Fruit fly (Drosophila melanogaster) whole organism, embryonic: ENCODE data around the gene CG18748.

ENCODE experiments used
- Ada2b ChIP-seq: fragments of 200-800 bp; sonication (Bioruptor generic); IDR thresholded peaks from 2 replicates; pipeline ENCODE4 v1.3.6; 2022; ENCODE audit warnings: missing biosample characterization, missing genetic modification characterization
- Asciz ChIP-seq: fragments of 200-800 bp; sonication (Bioruptor generic); optimal IDR thresholded peaks from 2 replicates; lab custom pipeline; 2017; ENCODE audit warnings: missing biosample characterization, mild to moderate bottlenecking, missing genetic modification characterization, missing genetic modification reagents
- B-H1 ChIP-seq: fragments of 200-800 bp; sonication (Bioruptor generic); IDR thresholded peaks from 3 replicates; pipeline ENCODE4 v1.3.6; 2022; ENCODE audit warnings: missing biosample characterization, missing genetic modification characterization
- CG10209 ChIP-seq: fragments of 200-800 bp; sonication (Bioruptor generic); optimal IDR thresholded peaks from 3 replicates; lab custom pipeline; 2017; ENCODE audit warnings: missing biosample characterization, mild to moderate bottlenecking, missing genetic modification characterization, missing genetic modification reagents
- CG10654 ChIP-seq: fragments of 200-800 bp; sonication (Bioruptor generic); optimal IDR thresholded peaks from 2 replicates; lab custom pipeline; 2016; ENCODE audit warnings: missing biosample characterization, missing genetic modification characterization
- CG11723 ChIP-seq: fragments of 200-800 bp; sonication (Bioruptor generic); optimal IDR thresholded peaks from 2 replicates; lab custom pipeline; 2017; ENCODE audit warnings: missing biosample characterization, mild to moderate bottlenecking, missing genetic modification characterization
- CG1233 ChIP-seq: fragments of 200-800 bp; sonication (Bioruptor generic); optimal IDR thresholded peaks from 4 replicates; lab custom pipeline; 2018; ENCODE audit warnings: missing biosample characterization, mild to moderate bottlenecking, missing genetic modification characterization
- CG13123 ChIP-seq: fragments of 200-800 bp; sonication (Bioruptor generic); optimal IDR thresholded peaks from 2 replicates; lab custom pipeline; 2016; ENCODE audit warnings: missing biosample characterization, missing genetic modification characterization
- CG14014 ChIP-seq: fragments of 200-800 bp; sonication (Bioruptor generic); IDR thresholded peaks from 2 replicates; pipeline ENCODE4 v1.3.6; 2022; ENCODE audit warnings: missing biosample characterization, missing genetic modification characterization
- CG15514 ChIP-seq: fragments of 200-800 bp; sonication (Bioruptor generic); optimal IDR thresholded peaks from 3 replicates; lab custom pipeline; 2017; ENCODE audit warnings: missing biosample characterization, missing genetic modification characterization, mild to moderate bottlenecking, moderate library complexity, missing genetic modification reagents
- CG1647 ChIP-seq: fragments of 200-800 bp; sonication (Bioruptor generic); optimal IDR thresholded peaks from 3 replicates; lab custom pipeline; 2016; ENCODE audit warnings: missing biosample characterization, missing genetic modification characterization
- CG17361 ChIP-seq: fragments of 200-800 bp; sonication (Bioruptor generic); IDR thresholded peaks from 3 replicates; pipeline ENCODE4 v1.3.6; 2022; ENCODE audit warnings: missing biosample characterization, missing genetic modification characterization
- CG18619 ChIP-seq: fragments of 200-800 bp; sonication (Bioruptor generic); optimal IDR thresholded peaks from 3 replicates; lab custom pipeline; 2017; ENCODE audit warnings: missing biosample characterization, mild to moderate bottlenecking, missing genetic modification characterization
- CG2120 ChIP-seq: fragments of 200-800 bp; sonication (Bioruptor generic); optimal IDR thresholded peaks from 3 replicates; lab custom pipeline; 2016; ENCODE audit warnings: missing biosample characterization, missing genetic modification characterization
- CG2202 ChIP-seq: fragments of 200-800 bp; sonication (Bioruptor generic); optimal IDR thresholded peaks from 2 replicates; lab custom pipeline; 2018; ENCODE audit warnings: missing biosample characterization, mild to moderate bottlenecking, missing genetic modification characterization
- CG30020 ChIP-seq: fragments of 200-800 bp; optimal IDR thresholded peaks from 2 replicates; lab custom pipeline; 2019; ENCODE audit warnings: missing biosample characterization, mild to moderate bottlenecking, missing genetic modification characterization, moderate library complexity
- CG3281 ChIP-seq: fragments of 200-800 bp; sonication (Bioruptor generic); optimal IDR thresholded peaks from 3 replicates; lab custom pipeline; 2017; ENCODE audit warnings: missing biosample characterization, mild to moderate bottlenecking, missing genetic modification characterization
- CG34376 ChIP-seq: fragments of 200-800 bp; sonication (Bioruptor generic); optimal IDR thresholded peaks from 2 replicates; lab custom pipeline; 2018; ENCODE audit warnings: missing biosample characterization, mild to moderate bottlenecking, missing genetic modification characterization
- CG3726 ChIP-seq: fragments of 200-800 bp; sonication (Bioruptor generic); IDR thresholded peaks from 3 replicates; pipeline ENCODE4, ENCODE4 v1.3.6; 2022; ENCODE audit warnings: missing biosample characterization, missing genetic modification characterization
- CG6254 ChIP-seq: fragments of 200-800 bp; sonication (Bioruptor generic); optimal IDR thresholded peaks from 3 replicates; lab custom pipeline; 2017; ENCODE audit warnings: mild to moderate bottlenecking, missing biosample characterization, missing genetic modification reagents, missing genetic modification characterization
- CG6813 ChIP-seq: fragments of 200-800 bp; sonication (Bioruptor generic); optimal IDR thresholded peaks from 2 replicates; lab custom pipeline; 2017; ENCODE audit warnings: missing biosample characterization, missing genetic modification characterization, mild to moderate bottlenecking, moderate library complexity, missing genetic modification reagents
- CG7357 ChIP-seq: fragments of 200-800 bp; sonication (Bioruptor generic); IDR thresholded peaks from 3 replicates; pipeline ENCODE4 v1.3.6; 2022; ENCODE audit warnings: missing biosample characterization, missing genetic modification characterization
- CG8944 ChIP-seq: fragments of 200-800 bp; sonication (Bioruptor generic); optimal IDR thresholded peaks from 3 replicates; lab custom pipeline; 2016; ENCODE audit warnings: missing biosample characterization, missing genetic modification characterization
- CrebB ChIP-seq: fragments of 200-800 bp; sonication (Bioruptor generic); optimal IDR thresholded peaks from 3 replicates; lab custom pipeline; 2018; ENCODE audit warnings: missing biosample characterization, mild to moderate bottlenecking, missing genetic modification characterization
- D19A ChIP-seq: fragments of 200-800 bp; optimal IDR thresholded peaks from 3 replicates; lab custom pipeline; 2019; ENCODE audit warnings: missing biosample characterization, mild to moderate bottlenecking, missing genetic modification characterization, moderate library complexity
- Ets65A ChIP-seq: fragments of 200-800 bp; sonication (Bioruptor generic); peaks from one replicate; lab custom pipeline; 2016; ENCODE audit warnings: missing biosample characterization, missing genetic modification characterization
- HLH54F ChIP-seq: fragments of 200-800 bp; sonication (Bioruptor generic); optimal IDR thresholded peaks from 3 replicates; lab custom pipeline; 2016; ENCODE audit warnings: missing biosample characterization, missing genetic modification characterization
- Hr3 ChIP-seq: fragments of 200-800 bp; sonication (Bioruptor generic); optimal IDR thresholded peaks from 3 replicates; lab custom pipeline; 2016; ENCODE audit warnings: missing biosample characterization, missing genetic modification characterization
- Neu2 ChIP-seq: fragments of 200-800 bp; sonication (Bioruptor generic); optimal IDR thresholded peaks from 3 replicates; lab custom pipeline; 2016; ENCODE audit warnings: missing biosample characterization, missing genetic modification characterization, borderline replicate concordance
- Nf-YC ChIP-seq: fragments of 200-800 bp; optimal IDR thresholded peaks from 3 replicates; lab custom pipeline; 2019; ENCODE audit warnings: missing biosample characterization, mild to moderate bottlenecking, missing genetic modification characterization, moderate library complexity
- PHDP ChIP-seq: fragments of 200-800 bp; sonication (Bioruptor generic); optimal IDR thresholded peaks from 3 replicates; lab custom pipeline; 2018; ENCODE audit warnings: missing biosample characterization, mild to moderate bottlenecking, missing genetic modification characterization, moderate library complexity
- Rfx ChIP-seq: fragments of 200-800 bp; sonication (Bioruptor generic); IDR thresholded peaks from 2 replicates; pipeline ENCODE4 v1.3.6; 2022; ENCODE audit warnings: missing biosample characterization, missing genetic modification characterization
- Rx ChIP-seq: fragments of 200-800 bp; sonication (Bioruptor generic); IDR thresholded peaks from 2 replicates; pipeline ENCODE4 v1.3.6; 2022; ENCODE audit warnings: missing biosample characterization, missing genetic modification characterization
- Side ChIP-seq: fragments of 200-800 bp; sonication (Bioruptor generic); optimal IDR thresholded peaks from 2 replicates; lab custom pipeline; 2016; ENCODE audit warnings: missing biosample characterization, missing genetic modification characterization
- Xrp1 ChIP-seq: fragments of 200-800 bp; sonication (Bioruptor generic); IDR thresholded peaks from 2 replicates; pipeline ENCODE4 v1.3.6; 2022; ENCODE audit warnings: missing biosample characterization, missing genetic modification characterization
- cad ChIP-seq: fragments of >200 bp; optimal IDR thresholded peaks from 2 replicates; lab custom pipeline; 2017; ENCODE audit warnings: missing biosample characterization, missing genetic modification characterization
- croc ChIP-seq: fragments of 200-800 bp; sonication (Bioruptor generic); conservative IDR thresholded peaks from 3 replicates; pipeline ENCODE4 v1.3.6; 2022; ENCODE audit warnings: missing biosample characterization, missing genetic modification characterization
- dpn ChIP-seq, 2 experiments: fragments of 200-800 bp; sonication (Bioruptor generic); optimal IDR thresholded peaks; 3 replicates each; lab custom pipeline; 2016; ENCODE audit warnings: missing biosample characterization in 2 of 2, missing genetic modification characterization in 2 of 2
- fd96Cb ChIP-seq: fragments of 200-800 bp; sonication (Bioruptor generic); optimal IDR thresholded peaks from 2 replicates; lab custom pipeline; 2018; ENCODE audit warnings: missing biosample characterization, mild to moderate bottlenecking, missing genetic modification characterization, moderate library complexity
- gcm ChIP-seq: fragments of 200-800 bp; sonication (Bioruptor generic); optimal IDR thresholded peaks from 2 replicates; lab custom pipeline; 2019; ENCODE audit warnings: missing biosample characterization, mild to moderate bottlenecking, missing genetic modification characterization, moderate library complexity
- gcm2 ChIP-seq: fragments of 200-800 bp; sonication (Bioruptor generic); optimal IDR thresholded peaks from 2 replicates; lab custom pipeline; 2016; ENCODE audit warnings: missing biosample characterization, missing genetic modification characterization
- hb ChIP-seq: fragments of 200-800 bp; sonication (Bioruptor generic); IDR thresholded peaks from 3 replicates; pipeline ENCODE4 v1.3.6; 2022; ENCODE audit warnings: missing biosample characterization, missing genetic modification characterization; ENCODE audit not compliant: partially characterized antibody
- insv ChIP-seq, 2 experiments: fragments of 200-800 bp; sonication (Bioruptor generic); optimal IDR thresholded peaks; 3 replicates each; lab custom pipeline; 2016 to 2018; ENCODE audit warnings: missing biosample characterization in 2 of 2, missing genetic modification characterization in 2 of 2
- lmd ChIP-seq: fragments of 200-800 bp; sonication (Bioruptor generic); IDR thresholded peaks from 2 replicates; pipeline ENCODE4 v1.3.6; 2022; ENCODE audit warnings: missing biosample characterization, missing genetic modification characterization
- luna ChIP-seq: fragments of 200-800 bp; sonication (Bioruptor generic); optimal IDR thresholded peaks from 2 replicates; lab custom pipeline; 2016; ENCODE audit warnings: missing biosample characterization, missing genetic modification characterization
- nau ChIP-seq: fragments of 200-800 bp; sonication (Bioruptor generic); optimal IDR thresholded peaks from 3 replicates; lab custom pipeline; 2017; ENCODE audit warnings: missing biosample characterization, mild to moderate bottlenecking, missing genetic modification characterization, missing genetic modification reagents
- odd ChIP-seq: fragments of 200-800 bp; sonication (Bioruptor generic); optimal IDR thresholded peaks from 2 replicates; lab custom pipeline; 2017; ENCODE audit warnings: missing biosample characterization, mild to moderate bottlenecking, missing genetic modification characterization
- slou ChIP-seq: fragments of 200-800 bp; sonication (Bioruptor generic); optimal IDR thresholded peaks from 3 replicates; lab custom pipeline; 2016; ENCODE audit warnings: missing biosample characterization, missing genetic modification characterization
- tin ChIP-seq: fragments of 200-800 bp; sonication (Bioruptor generic); optimal IDR thresholded peaks from 3 replicates; lab custom pipeline; 2016; ENCODE audit warnings: missing biosample characterization, missing genetic modification characterization
- tna ChIP-seq: fragments of 200-800 bp; sonication (Bioruptor generic); IDR thresholded peaks from 2 replicates; pipeline ENCODE4 v1.3.6; 2022; ENCODE audit warnings: missing biosample characterization, missing genetic modification characterization; ENCODE audit not compliant: partially characterized antibody
- twi ChIP-seq: fragments of 200-800 bp; optimal IDR thresholded peaks from 2 replicates; lab custom pipeline; 2019; ENCODE audit warnings: missing biosample characterization, mild to moderate bottlenecking, missing genetic modification characterization, moderate library complexity
- zfh2 ChIP-seq: fragments of 200-800 bp; sonication (Bioruptor generic); optimal IDR thresholded peaks from 2 replicates; lab custom pipeline; 2016; ENCODE audit warnings: missing biosample characterization, missing genetic modification characterization

Gene CG18748

dm6 chr3R:7821559-7821958 is 33.8 kb upstream of the CG18748 start (continued):
- no peak for TF ChIP-seq D19A (tag; lab: Kevin White, UChicago)
- TF ChIP-seq CG34376 = no peak
- TF ChIP-seq Hr3 = no peak
- no peak for TF ChIP-seq CG13123 (GFP tag; lab: Kevin White, UChicago)
- TF ChIP-seq CG6813 = no peak
- TF ChIP-seq CG8944 = no peak
- TF ChIP-seq CG3281 = peak; percentile 46
- no peak for TF ChIP-seq B-H1 (GFP tag; lab: Robert Waterston, UW)
- no peak for TF ChIP-seq CG7357
- TF ChIP-seq CG1233 = no peak
- no peak for TF ChIP-seq odd (GFP tag; lab: Kevin White, UChicago)
- TF ChIP-seq tin (GFP tag; lab: Kevin White, UChicago) = no peak
- TF ChIP-seq CG2202 (tag; lab: Kevin White, UChicago) = no peak
- no peak for TF ChIP-seq hb
- TF ChIP-seq fd96Cb = no peak
- TF ChIP-seq dpn (GFP tag; optimal IDR thresholded peaks at IDR 0.05; lab: Kevin White, UChicago) = peak in 1 of 2 experiments; percentile 11
- TF ChIP-seq slou (GFP tag; lab: Kevin White, UChicago) = no peak
- no peak for TF ChIP-seq CrebB (tag; lab: Kevin White, UChicago)
- TF ChIP-seq nau (GFP tag; lab: Kevin White, UChicago) = no peak
- peak; percentile 26 for TF ChIP-seq CG15514
- TF ChIP-seq CG10209 = peak; percentile 36
- TF ChIP-seq Side (GFP tag; lab: Kevin White, UChicago) = no peak
- TF ChIP-seq gcm2 (GFP tag; lab: Kevin White, UChicago) = no peak
- no peak for TF ChIP-seq cad (GFP tag; lab: Kevin White, UChicago)
- TF ChIP-seq insv (GFP tag; optimal IDR thresholded peaks at IDR 0.05; lab: Kevin White, UChicago) = no peak
- peak; percentile 73 for TF ChIP-seq Rfx (GFP tag; lab: Robert Waterston, UW)
- no peak for TF ChIP-seq tna (GFP tag; lab: Robert Waterston, UW)
- TF ChIP-seq Xrp1 = no peak
- TF ChIP-seq luna = no peak
- TF ChIP-seq CG2120 (GFP tag; lab: Kevin White, UChicago) = peak; percentile 84
- TF ChIP-seq CG14014 = no peak; the same call in 1 of the 2 replicates
- TF ChIP-seq CG17361 (GFP tag; lab: Robert Waterston, UW) = no peak
- peak; percentile 25 for TF ChIP-seq zfh2
- TF ChIP-seq croc = no peak
- no peak for TF ChIP-seq Asciz (GFP tag; lab: Kevin White, UChicago)
- no peak for TF ChIP-seq twi
- peak; percentile 27; the same call in 1 of the 2 replicates for TF ChIP-seq Rx
- no peak for TF ChIP-seq CG30020
- peak; percentile 89 for TF ChIP-seq Ets65A
- TF ChIP-seq CG10654 (GFP tag; lab: Kevin White, UChicago) = no peak
- TF ChIP-seq Neu2 (GFP tag; lab: Kevin White, UChicago) = no peak
- no peak for TF ChIP-seq CG1647 (GFP tag; lab: Kevin White, UChicago)
- no peak for TF ChIP-seq CG6254 (GFP tag; lab: Kevin White, UChicago)
- no peak for TF ChIP-seq gcm (GFP tag; lab: Kevin White, UChicago)
- TF ChIP-seq PHDP (tag; lab: Kevin White, UChicago) = peak; percentile 28
- peak; percentile 34 for TF ChIP-seq CG18619 (GFP tag; lab: Kevin White, UChicago)
- peak; percentile 40 for TF ChIP-seq Ada2b (GFP tag; lab: Robert Waterston, UW)
- TF ChIP-seq lmd = peak; percentile 41; the same call in 1 of the 2 replicates
- TF ChIP-seq HLH54F = no peak
- TF ChIP-seq CG11723 (GFP tag; lab: Kevin White, UChicago) = no peak
- 0 out of 3 replicates have a peak, but pooled peaks have one; percentile 13 for TF ChIP-seq CG3726 (GFP tag; lab: Robert Waterston, UW)
- TF ChIP-seq Nf-YC (tag; lab: Kevin White, UChicago) = peak; percentile 39
